Fruit fly (Drosophila melanogaster): ENCODE results near the gene ppk31.

Gene ppk31

dm6 chr3R:27116465-27117092, 46.3 kb upstream of the ppk31 start, which contains the start of the genes CG6066 and CG5880 (continued):
- no peak for TF ChIP-seq Dad (GFP tag; optimal IDR thresholded peaks at IDR 0.05)
- TF ChIP-seq CG34422 (GFP tag; IDR thresholded peaks at IDR 0.05) = peak; percentile 84; the same call in 1 of the 3 replicates
- TF ChIP-seq gt (GFP tag; IDR thresholded peaks at IDR 0.05) = no peak
- TF ChIP-seq CG3995 (GFP tag; optimal IDR thresholded peaks at IDR 0.05) = peak; percentile 22
- peak; percentile 73 for TF ChIP-seq hbn (GFP tag; IDR thresholded peaks at IDR 0.05; ENCODE audit: partially characterized antibody)
- TF ChIP-seq CG10366 (GFP tag; IDR thresholded peaks at IDR 0.05) = no peak
- no peak for TF ChIP-seq tup (GFP tag; optimal IDR thresholded peaks at IDR 0.05)
- TF ChIP-seq CG4282 (GFP tag; optimal IDR thresholded peaks at IDR 0.05) = no peak
- no peak for TF ChIP-seq org-1 (GFP tag; optimal IDR thresholded peaks at IDR 0.05)
- no peak for TF ChIP-seq CG30431 (GFP tag; optimal IDR thresholded peaks at IDR 0.05)
- peak; percentile 83 for TF ChIP-seq CG6791 (GFP tag; IDR thresholded peaks at IDR 0.05; ENCODE audit: partially characterized antibody)
- TF ChIP-seq Atf6 (GFP tag; IDR thresholded peaks at IDR 0.05) = no peak
- peak; percentile 41 for TF ChIP-seq CG2116 (GFP tag; optimal IDR thresholded peaks at IDR 0.05)
- TF ChIP-seq Nf-YB (GFP tag; optimal IDR thresholded peaks at IDR 0.05) = peak; percentile 6
- no peak for TF ChIP-seq Meics (GFP tag; optimal IDR thresholded peaks at IDR 0.05)
- peak; percentile 14 for TF ChIP-seq CG14710 (tag; optimal IDR thresholded peaks at IDR 0.05)
- TF ChIP-seq amos (GFP tag; IDR thresholded peaks at IDR 0.05; ENCODE audit: partially characterized antibody) = peak; percentile 85
- no peak for TF ChIP-seq CG7745 (tag; optimal IDR thresholded peaks at IDR 0.05)
- no peak for TF ChIP-seq Pdp1 (GFP tag; optimal IDR thresholded peaks at IDR 0.05)
- TF ChIP-seq HLH4C (GFP tag; IDR thresholded peaks at IDR 0.05; ENCODE audit: partially characterized antibody) = peak; percentile 87
- TF ChIP-seq MESR4 (GFP tag; optimal IDR thresholded peaks at IDR 0.05) = peak; percentile 63
- no peak for TF ChIP-seq bsh (GFP tag; optimal IDR thresholded peaks at IDR 0.05)
- TF ChIP-seq CG12219 (GFP tag; optimal IDR thresholded peaks at IDR 0.05) = no peak
- TF ChIP-seq tx (GFP tag; optimal IDR thresholded peaks at IDR 0.05) = no peak
- TF ChIP-seq CG17359 (tag; optimal IDR thresholded peaks at IDR 0.05) = no peak
- peak; percentile 81 for TF ChIP-seq ftz-f1 (GFP tag; optimal IDR thresholded peaks at IDR 0.05)
- TF ChIP-seq CG14860 (GFP tag; IDR thresholded peaks at IDR 0.05; ENCODE audit: partially characterized antibody) = peak; percentile 72
- no peak for TF ChIP-seq CG16815 (GFP tag; optimal IDR thresholded peaks at IDR 0.05)
- TF ChIP-seq ken (GFP tag; IDR thresholded peaks at IDR 0.05) = no peak
- no peak for TF ChIP-seq Poxn (GFP tag; IDR thresholded peaks at IDR 0.05)
- no peak for TF ChIP-seq tll (GFP tag; optimal IDR thresholded peaks at IDR 0.05)
- peak; percentile 70 to 95 for TF ChIP-seq crp (GFP tag; optimal IDR thresholded peaks at IDR 0.05)
- peak; percentile 79 for TF ChIP-seq Doc3 (GFP tag; IDR thresholded peaks at IDR 0.05; ENCODE audit: partially characterized antibody)
- TF ChIP-seq CG12236 (GFP tag; optimal IDR thresholded peaks at IDR 0.05) = no peak
- TF ChIP-seq sens (GFP tag) = peak; percentile 62
- no peak for TF ChIP-seq jing (GFP tag; optimal IDR thresholded peaks at IDR 0.05)
- TF ChIP-seq jumu (GFP tag; optimal IDR thresholded peaks at IDR 0.05) = no peak
- TF ChIP-seq ttk (GFP tag; IDR thresholded peaks at IDR 0.05) = no peak
- no peak for TF ChIP-seq CG7786 (GFP tag; optimal IDR thresholded peaks at IDR 0.05)
- no peak for TF ChIP-seq Elba2 (GFP tag; optimal IDR thresholded peaks at IDR 0.05)
- TF ChIP-seq CG11085 (GFP tag; IDR thresholded peaks at IDR 0.05) = no peak
- no peak for TF ChIP-seq toy (GFP tag; IDR thresholded peaks at IDR 0.05)
- TF ChIP-seq E2f2 (GFP tag; IDR thresholded peaks at IDR 0.05) = peak; percentile 48
- peak; percentile 85 for TF ChIP-seq Bgb (GFP tag; IDR thresholded peaks at IDR 0.05; ENCODE audit: partially characterized antibody)
- TF ChIP-seq Spps (tag; optimal IDR thresholded peaks at IDR 0.05) = no peak
- no peak for TF ChIP-seq tio (GFP tag; optimal IDR thresholded peaks at IDR 0.05)
- peak; percentile 82 for TF ChIP-seq unc-4 (GFP tag; IDR thresholded peaks at IDR 0.05; ENCODE audit: partially characterized antibody)
- peak; percentile 84 for TF ChIP-seq Sry-δ (GFP tag; optimal IDR thresholded peaks at IDR 0.05)
- peak; percentile 90 for TF ChIP-seq bbx (GFP tag; IDR thresholded peaks at IDR 0.05; ENCODE audit: partially characterized antibody)
